Worm (Caenorhabditis elegans) whole organism, early embryonic: ENCODE measurements around the gene jmjd-1.2.
A peak's percentile ranks its signal among the peaks of the same experiment; 100 is the strongest.

ENCODE experiments used
- B0310.2 ChIP-seq: sonication (generic microtip); optimal IDR thresholded peaks from 2 replicates; lab custom pipeline; 2016; ENCODE audit warnings: mild to moderate bottlenecking, missing genetic modification characterization, missing compliant biosample characterization
- F13C5.2 ChIP-seq: sonication (generic microtip); optimal IDR thresholded peaks from 2 replicates; lab custom pipeline; 2017; ENCODE audit warnings: mild to moderate bottlenecking, missing genetic modification characterization, inconsistent platforms, missing compliant biosample characterization
- aly-1 ChIP-seq: sonication (generic microtip); optimal IDR thresholded peaks from 2 replicates; lab custom pipeline; 2016; ENCODE audit warnings: missing genetic modification characterization, missing compliant biosample characterization
- ama-1 ChIP-seq: fragments of 150-350 bp; optimal IDR thresholded peaks from 2 replicates; lab custom pipeline; 2014
- ceh-13 ChIP-seq: fragments of 200-800 bp; sonication (Bioruptor generic); optimal IDR thresholded peaks from 2 replicates; lab custom pipeline; 2018; ENCODE audit warnings: mild to moderate bottlenecking, missing genetic modification characterization, missing compliant biosample characterization
- ceh-36 ChIP-seq: sonication (generic microtip); optimal IDR thresholded peaks from 2 replicates; lab custom pipeline; 2016; ENCODE audit warnings: missing genetic modification characterization, inconsistent platforms, missing compliant biosample characterization
- ets-7 ChIP-seq: sonication (generic microtip); optimal IDR thresholded peaks from 2 replicates; lab custom pipeline; 2016; ENCODE audit warnings: missing genotype, missing genetic modification characterization, missing compliant biosample characterization
- flt-1 ChIP-seq: fragments of 200-800 bp; sonication (Bioruptor generic); IDR thresholded peaks from 2 replicates; pipeline ENCODE4 v1.3.6; 2022; ENCODE audit warnings: missing genetic modification characterization, missing compliant biosample characterization
- hmbx-1 ChIP-seq: sonication (generic microtip); optimal IDR thresholded peaks from 2 replicates; lab custom pipeline; 2016; ENCODE audit warnings: mild to moderate bottlenecking, missing genetic modification characterization, missing compliant biosample characterization
- hmg-4 ChIP-seq: fragments of 200-800 bp; sonication (Bioruptor generic); optimal IDR thresholded peaks from 2 replicates; lab custom pipeline; 2018; ENCODE audit warnings: mild to moderate bottlenecking, missing genetic modification characterization, missing compliant biosample characterization
- hnd-1 ChIP-seq: sonication (generic microtip); optimal IDR thresholded peaks from 2 replicates; lab custom pipeline; 2016; ENCODE audit warnings: missing genetic modification characterization, missing compliant biosample characterization
- pes-1 ChIP-seq: fragments of 200-800 bp; sonication (Bioruptor generic); IDR thresholded peaks from 2 replicates; pipeline ENCODE4 v1.3.6; 2022; ENCODE audit warnings: missing genetic modification reagents, missing genetic modification characterization, missing compliant biosample characterization
- scrt-1 ChIP-seq: fragments of 200-800 bp; sonication (Bioruptor generic); IDR thresholded peaks from 2 replicates; pipeline ENCODE4 v1.3.6; 2022; ENCODE audit warnings: missing genetic modification characterization, missing compliant biosample characterization
- sea-1 ChIP-seq: fragments of 200-800 bp; sonication (Bioruptor generic); conservative IDR thresholded peaks from 2 replicates; pipeline ENCODE4 v1.3.6; 2022; ENCODE audit warnings: missing genetic modification characterization, missing compliant biosample characterization
- tbx-11 ChIP-seq: fragments of 200-800 bp; sonication (Bioruptor generic); IDR thresholded peaks from 2 replicates; pipeline ENCODE4 v1.3.6; 2022; ENCODE audit warnings: missing genetic modification characterization, missing compliant biosample characterization
- tbx-37 ChIP-seq: fragments of 200-800 bp; sonication (Bioruptor generic); conservative IDR thresholded peaks from 2 replicates; pipeline ENCODE4 v1.3.6; 2022; ENCODE audit warnings: missing genetic modification reagents, missing genetic modification characterization, missing compliant biosample characterization
- tra-4 ChIP-seq: sonication (generic microtip); optimal IDR thresholded peaks from 2 replicates; lab custom pipeline; 2017; ENCODE audit warnings: missing genetic modification characterization, missing compliant biosample characterization

Gene jmjd-1.2

ce11 chrIV:4637840-4638239 is 23.0 kb upstream of the jmjd-1.2 start, which contains the start of gene F19C7.8:
F19C7.8 (minus strand) TSS chrIV:4638095.
- TF ChIP-seq ceh-36 (tag; lab: Kevin White, UChicago) (no peak), hmg-4 (GFP tag; lab: Kevin White, UChicago) (no peak), scrt-1 (GFP tag; lab: Robert Waterston, UW) (no peak), hnd-1 (tag; lab: Kevin White, UChicago) (no peak), flt-1 (GFP tag; lab: Robert Waterston, UW) (no peak), tbx-37 (no peak), sea-1 (GFP tag; lab: Robert Waterston, UW) (no peak), F13C5.2 (tag; lab: Kevin White, UChicago) (no peak), hmbx-1 (tag; lab: Kevin White, UChicago) (no peak)

ce11 chrIV:4639352-4639751 is 21.4 kb upstream of the jmjd-1.2 start:
- TF ChIP-seq tra-4 (tag; lab: Kevin White, UChicago) (no peak), hmbx-1 (tag; lab: Kevin White, UChicago) (no peak), scrt-1 (GFP tag; lab: Robert Waterston, UW) (no peak), flt-1 (GFP tag; lab: Robert Waterston, UW) (no peak), pes-1 (no peak), ets-7 (tag; lab: Kevin White, UChicago) (no peak), ceh-36 (tag; lab: Kevin White, UChicago) (no peak), hmg-4 (GFP tag; lab: Kevin White, UChicago) (no peak), aly-1 (tag; lab: Kevin White, UChicago) (no peak), tbx-11 (GFP tag; lab: Robert Waterston, UW) (no peak), hnd-1 (tag; lab: Kevin White, UChicago) (no peak), B0310.2 (no peak), tbx-37 (no peak), F13C5.2 (tag; lab: Kevin White, UChicago) (no peak)

- TF ChIP-seq tbx-11 (GFP tag; lab: Robert Waterston, UW) (no peak), tbx-37 (no peak), hnd-1 (tag; lab: Kevin White, UChicago) (no peak), sea-1 (GFP tag; lab: Robert Waterston, UW) (no peak), ama-1 (no peak), tra-4 (tag; lab: Kevin White, UChicago) (no peak), F13C5.2 (tag; lab: Kevin White, UChicago) (no peak), scrt-1 (GFP tag; lab: Robert Waterston, UW) (no peak), flt-1 (GFP tag; lab: Robert Waterston, UW) (no peak), hmbx-1 (tag; lab: Kevin White, UChicago) (no peak), pes-1 (no peak), hmg-4 (GFP tag; lab: Kevin White, UChicago) (no peak), ceh-36 (tag; lab: Kevin White, UChicago) (no peak), aly-1 (tag; lab: Kevin White, UChicago) (no peak), ceh-13 (GFP tag; lab: Kevin White, UChicago) (no peak), ets-7 (tag; lab: Kevin White, UChicago) (no peak)
Measured at ce11 chrIV:4640941-4641340, 19.9 kb upstream of the jmjd-1.2 start.

ce11 chrIV:4643577-4643976 is 17.2 kb upstream of the jmjd-1.2 start:
- TF ChIP-seq tra-4 (tag; lab: Kevin White, UChicago), result no peak
- TF ChIP-seq tbx-37, result no peak
- 0 out of 2 replicates have a peak, but pooled peaks have one; percentile 21 for TF ChIP-seq flt-1 (GFP tag; lab: Robert Waterston, UW)

ce11 chrIV:4645243-4645642 is 15.5 kb upstream of the jmjd-1.2 start:
- TF ChIP-seq hmg-4 (GFP tag; lab: Kevin White, UChicago) (no peak), tbx-37 (no peak), tra-4 (tag; lab: Kevin White, UChicago) (no peak), hnd-1 (tag; lab: Kevin White, UChicago) (no peak), ama-1 (no peak)

ce11 chrIV:4647385-4647784 is 13.4 kb upstream of the jmjd-1.2 start, which contains the start of gene F29B9.8:
F29B9.8 (plus strand) TSS chrIV:4647685.
- TF ChIP-seq tbx-11 (GFP tag; lab: Robert Waterston, UW) (no peak), hnd-1 (tag; lab: Kevin White, UChicago) (no peak), flt-1 (GFP tag; lab: Robert Waterston, UW) (no peak), tbx-37 (no peak)

- no peak for TF ChIP-seq ceh-36 (tag; lab: Kevin White, UChicago)
- no peak for TF ChIP-seq ama-1
- TF ChIP-seq ets-7 (tag; lab: Kevin White, UChicago), result no peak
- TF ChIP-seq hnd-1 (tag; lab: Kevin White, UChicago), result no peak
- no peak for TF ChIP-seq B0310.2
- TF ChIP-seq aly-1 (tag; lab: Kevin White, UChicago), result no peak
- no peak for TF ChIP-seq tbx-37
- TF ChIP-seq hmg-4 (GFP tag; lab: Kevin White, UChicago), result no peak
Measured at ce11 chrIV:4649460-4649859, 11.3 kb upstream of the jmjd-1.2 start, which contains the start of gene F29B9.7. F29B9.7 (plus strand) TSS chrIV:4649760.

- TF ChIP-seq hnd-1 (tag; lab: Kevin White, UChicago) (no peak), tbx-37 (no peak), sea-1 (GFP tag; lab: Robert Waterston, UW) (0 out of 2 replicates have a peak, but pooled peaks have one; percentile 58), pes-1 (peak; percentile 65; the same call in 1 of the 2 replicates), aly-1 (tag; lab: Kevin White, UChicago) (no peak), ets-7 (tag; lab: Kevin White, UChicago) (no peak), F13C5.2 (tag; lab: Kevin White, UChicago) (peak; percentile 53), ceh-36 (tag; lab: Kevin White, UChicago) (peak; percentile 6), B0310.2 (no peak)
Measured at ce11 chrIV:4650624-4651094, 10.1 kb upstream of the jmjd-1.2 start, which contains the start of gene ubc-9. ubc-9 (plus strand) TSS chrIV:4651044.
